Fruit fly (Drosophila melanogaster) whole organism, embryonic: ENCODE data around the gene CG1847.
A peak's percentile ranks its signal among the peaks of the same experiment; 100 is the strongest.

Source experiments
- Blimp-1 ChIP-seq: fragments of 200-800 bp; sonication (Bioruptor generic); optimal IDR thresholded peaks from 3 replicates; lab custom pipeline; 2018; ENCODE audit warnings: missing biosample characterization, missing genetic modification characterization, mild to moderate bottlenecking, moderate library complexity, missing genetic modification reagents
- CG16813 ChIP-seq: fragments of 200-800 bp; sonication (Bioruptor generic); IDR thresholded peaks from 3 replicates; pipeline ENCODE4 v1.3.6; 2022; ENCODE audit warnings: missing biosample characterization, missing genetic modification characterization; ENCODE audit not compliant: partially characterized antibody
- CG17612 ChIP-seq: fragments of 200-800 bp; sonication (Bioruptor generic); IDR thresholded peaks from 2 replicates; pipeline ENCODE4 v1.3.6; 2022; ENCODE audit warnings: missing biosample characterization, missing genetic modification characterization
- CG17912 ChIP-seq: fragments of 200-800 bp; sonication (Bioruptor generic); optimal IDR thresholded peaks from 2 replicates; lab custom pipeline; 2018; ENCODE audit warnings: missing biosample characterization, mild to moderate bottlenecking, missing genetic modification characterization
- CG2712 ChIP-seq: fragments of 200-800 bp; optimal IDR thresholded peaks from 3 replicates; lab custom pipeline; 2019; ENCODE audit warnings: missing biosample characterization, mild to moderate bottlenecking, missing genetic modification characterization, moderate library complexity
- Fer2 ChIP-seq: fragments of 200-800 bp; sonication (Bioruptor generic); optimal IDR thresholded peaks from 2 replicates; lab custom pipeline; 2018; ENCODE audit warnings: missing biosample characterization, mild to moderate bottlenecking, missing genetic modification characterization, moderate library complexity
- ham ChIP-seq: fragments of 200-800 bp; sonication (Bioruptor generic); IDR thresholded peaks from 2 replicates; pipeline ENCODE4 v1.3.6; 2022; ENCODE audit warnings: missing biosample characterization, missing genetic modification characterization
- ken ChIP-seq: fragments of 200-800 bp; sonication (Bioruptor generic); IDR thresholded peaks from 3 replicates; pipeline ENCODE4 v1.3.6; 2022; ENCODE audit warnings: missing biosample characterization, missing genetic modification characterization
- mld ChIP-seq: fragments of 200-800 bp; sonication (Bioruptor generic); IDR thresholded peaks from 3 replicates; pipeline ENCODE4 v1.3.6; 2022; ENCODE audit warnings: missing biosample characterization, missing genetic modification characterization; ENCODE audit not compliant: partially characterized antibody
- tx ChIP-seq: fragments of 200-800 bp; sonication (Bioruptor generic); optimal IDR thresholded peaks from 2 replicates; lab custom pipeline; 2016; ENCODE audit warnings: missing biosample characterization, missing genetic modification characterization

- TF ChIP-seq CG17612 (GFP tag; lab: Robert Waterston, UW) (no peak), CG17912 (GFP tag; lab: Kevin White, UChicago) (no peak), CG2712 (tag; lab: Kevin White, UChicago) (peak; percentile 44), tx (peak; percentile 13), CG16813 (GFP tag; lab: Robert Waterston, UW) (peak; percentile 90), ham (no peak), Fer2 (tag; lab: Kevin White, UChicago) (no peak), mld (GFP tag; lab: Robert Waterston, UW) (no peak; the same call in 2 of the 3 replicates), Blimp-1 (GFP tag; lab: Kevin White, UChicago) (no peak), ken (no peak)
These were observed 14.1 kb upstream of the CG1847 start, which contains the start of the genes CG10347 and ATP7 for dm6 chrX:11854758-11855465.
